Worm (Caenorhabditis elegans) whole organism, mixed stage, embryonic: ENCODE results near the gene orc-3.

Source experiments
- drap-1 ChIP-seq: fragments of 200-800 bp; sonication (Bioruptor generic); optimal IDR thresholded peaks from 3 replicates; lab custom pipeline; 2018; ENCODE audit warnings: mild to moderate bottlenecking, missing genetic modification characterization, missing compliant biosample characterization
- elt-1 ChIP-seq: sonication (generic microtip); optimal IDR thresholded peaks from 2 replicates; lab custom pipeline; 2017; ENCODE audit warnings: missing genetic modification characterization, mild to moderate bottlenecking, missing compliant biosample characterization, antibody characterized with exemption, moderate library complexity, borderline replicate concordance; ENCODE audit not compliant: insufficient read depth
- elt-3 ChIP-seq: fragments of 150-350 bp; optimal IDR thresholded peaks from 2 replicates; lab custom pipeline; 2014; ENCODE audit warnings: missing biosample characterization, missing genetic modification characterization
- lin-13 ChIP-seq: fragments of 150-350 bp; optimal IDR thresholded peaks from 2 replicates; lab custom pipeline; 2014; ENCODE audit warnings: missing biosample characterization, missing genetic modification characterization
- lsy-2 ChIP-seq: fragments of 150-350 bp; optimal IDR thresholded peaks from 2 replicates; lab custom pipeline; 2014; ENCODE audit warnings: missing biosample characterization, missing genetic modification characterization
- mab-5 ChIP-seq: fragments of 150-350 bp; optimal IDR thresholded peaks from 2 replicates; lab custom pipeline; 2014; ENCODE audit warnings: missing biosample characterization, missing genetic modification characterization
- nhr-12 ChIP-seq: fragments of 150-350 bp; optimal IDR thresholded peaks from 2 replicates; lab custom pipeline; 2014; ENCODE audit warnings: missing biosample characterization, missing genetic modification characterization
- nhr-28 ChIP-seq: fragments of 150-350 bp; optimal IDR thresholded peaks from 2 replicates; lab custom pipeline; 2014; ENCODE audit warnings: missing biosample characterization, missing genetic modification characterization
- nhr-76 ChIP-seq: sonication (generic microtip); optimal IDR thresholded peaks from 2 replicates; lab custom pipeline; 2017; ENCODE audit warnings: missing biosample characterization, missing genetic modification characterization
- sem-2 ChIP-seq: fragments of 200-800 bp; sonication (Bioruptor generic); optimal IDR thresholded peaks from 2 replicates; lab custom pipeline; 2018; ENCODE audit warnings: mild to moderate bottlenecking, missing genetic modification characterization, missing compliant biosample characterization
- snpc-4 ChIP-seq: fragments of 150-350 bp; optimal IDR thresholded peaks from 2 replicates; lab custom pipeline; 2014; ENCODE audit warnings: missing biosample characterization, missing genetic modification characterization
- ztf-11 ChIP-seq: fragments of 150-350 bp; optimal IDR thresholded peaks from 2 replicates; lab custom pipeline; 2014; ENCODE audit warnings: missing biosample characterization, missing genetic modification characterization

- TF ChIP-seq elt-3 (tag; lab: Kevin White, UChicago) (no peak), lsy-2 (tag; lab: Kevin White, UChicago) (no peak), nhr-28 (tag; lab: Kevin White, UChicago) (no peak), nhr-76 (tag; lab: Kevin White, UChicago) (no peak), snpc-4 (tag; lab: Kevin White, UChicago) (no peak), lin-13 (tag; lab: Kevin White, UChicago) (no peak), ztf-11 (tag; lab: Kevin White, UChicago) (no peak), elt-1 (tag; lab: Kevin White, UChicago) (no peak), drap-1 (GFP tag; lab: Kevin White, UChicago) (no peak), mab-5 (tag; lab: Kevin White, UChicago) (no peak), sem-2 (no peak), nhr-12 (tag; lab: Kevin White, UChicago) (no peak)
Measured at ce11 chrIII:1225116-1225515, 17.2 kb downstream of the orc-3 start.
